Fruit fly (Drosophila melanogaster) whole organism, embryonic: ENCODE measurements around the gene CG42820.

Source experiments
- ATbp ChIP-seq: fragments of 200-800 bp; sonication (Bioruptor generic); optimal IDR thresholded peaks from 2 replicates; lab custom pipeline; 2017; ENCODE audit warnings: missing biosample characterization, mild to moderate bottlenecking, missing genetic modification characterization, missing genetic modification reagents
- Adf1 ChIP-seq: fragments of 200-800 bp; sonication (Bioruptor generic); IDR thresholded peaks from 2 replicates; pipeline ENCODE4 v1.3.6; 2022; ENCODE audit warnings: missing biosample characterization, missing genetic modification characterization
- BEAF-32 ChIP-seq: fragments of 200-800 bp; sonication (Bioruptor generic); optimal IDR thresholded peaks from 3 replicates; lab custom pipeline; 2017; ENCODE audit warnings: missing biosample characterization, missing genetic modification characterization, mild to moderate bottlenecking, moderate library complexity, missing genetic modification reagents
- Blimp-1 ChIP-seq: fragments of 200-800 bp; sonication (Bioruptor generic); optimal IDR thresholded peaks from 3 replicates; lab custom pipeline; 2018; ENCODE audit warnings: missing biosample characterization, missing genetic modification characterization, mild to moderate bottlenecking, moderate library complexity, missing genetic modification reagents
- CG11696 ChIP-seq: fragments of 200-800 bp; sonication (Bioruptor generic); IDR thresholded peaks from 2 replicates; pipeline ENCODE4 v1.3.6; 2022; ENCODE audit warnings: missing biosample characterization, missing genetic modification characterization
- CG12155 ChIP-seq: fragments of 200-800 bp; sonication (Bioruptor generic); optimal IDR thresholded peaks from 3 replicates; lab custom pipeline; 2016; ENCODE audit warnings: missing biosample characterization, missing genetic modification characterization
- CG13424 ChIP-seq: fragments of 200-800 bp; sonication (Bioruptor generic); optimal IDR thresholded peaks from 2 replicates; lab custom pipeline; 2019; ENCODE audit warnings: missing biosample characterization, mild to moderate bottlenecking, missing genetic modification characterization, moderate library complexity
- CG13775 ChIP-seq: fragments of 200-800 bp; sonication (Bioruptor generic); optimal IDR thresholded peaks from 3 replicates; lab custom pipeline; 2017; ENCODE audit warnings: missing biosample characterization, mild to moderate bottlenecking, missing genetic modification characterization
- CG17359 ChIP-seq: fragments of 200-800 bp; sonication (Bioruptor generic); optimal IDR thresholded peaks from 3 replicates; lab custom pipeline; 2018; ENCODE audit warnings: missing biosample characterization, mild to moderate bottlenecking, missing genetic modification characterization, moderate library complexity
- CG18011 ChIP-seq: fragments of 200-800 bp; sonication (Bioruptor generic); optimal IDR thresholded peaks from 2 replicates; lab custom pipeline; 2017; ENCODE audit warnings: missing biosample characterization, missing genetic modification characterization, mild to moderate bottlenecking, moderate library complexity, missing genotype
- CG2202 ChIP-seq: fragments of 200-800 bp; sonication (Bioruptor generic); optimal IDR thresholded peaks from 2 replicates; lab custom pipeline; 2018; ENCODE audit warnings: missing biosample characterization, mild to moderate bottlenecking, missing genetic modification characterization
- CG4617 ChIP-seq: fragments of 200-800 bp; sonication (Bioruptor generic); optimal IDR thresholded peaks from 3 replicates; lab custom pipeline; 2016; ENCODE audit warnings: missing biosample characterization, missing genetic modification characterization, borderline replicate concordance
- CG4707 ChIP-seq: fragments of 200-800 bp; sonication (Bioruptor generic); optimal IDR thresholded peaks from 2 replicates; lab custom pipeline; 2018; ENCODE audit warnings: missing biosample characterization, mild to moderate bottlenecking, missing genetic modification characterization, moderate library complexity
- CG7928 ChIP-seq: fragments of 200-800 bp; sonication (Bioruptor generic); optimal IDR thresholded peaks from 2 replicates; lab custom pipeline; 2017; ENCODE audit warnings: missing biosample characterization, mild to moderate bottlenecking, missing genetic modification characterization
- CG8290 ChIP-seq, 3 experiments: fragments of 200-800 bp; sonication (Bioruptor generic); optimal IDR thresholded peaks; 2 replicates each; lab custom pipeline; 2016 to 2019; ENCODE audit warnings: missing biosample characterization in 3 of 3, missing genetic modification characterization in 3 of 3, mild to moderate bottlenecking in 2 of 3, moderate library complexity in 1 of 3
- CrebB ChIP-seq: fragments of 200-800 bp; sonication (Bioruptor generic); optimal IDR thresholded peaks from 3 replicates; lab custom pipeline; 2018; ENCODE audit warnings: missing biosample characterization, mild to moderate bottlenecking, missing genetic modification characterization
- D19B ChIP-seq: fragments of 200-800 bp; sonication (Bioruptor generic); optimal IDR thresholded peaks from 2 replicates; lab custom pipeline; 2017; ENCODE audit warnings: missing biosample characterization, mild to moderate bottlenecking, missing genetic modification characterization
- Fer2 ChIP-seq: fragments of 200-800 bp; sonication (Bioruptor generic); optimal IDR thresholded peaks from 2 replicates; lab custom pipeline; 2018; ENCODE audit warnings: missing biosample characterization, mild to moderate bottlenecking, missing genetic modification characterization, moderate library complexity
- HLH3B ChIP-seq: fragments of 200-800 bp; sonication (Bioruptor generic); IDR thresholded peaks from 2 replicates; pipeline ENCODE4 v1.3.6; 2022; ENCODE audit warnings: missing biosample characterization, missing genetic modification characterization
- HLH4C ChIP-seq: fragments of 200-800 bp; sonication (Bioruptor generic); IDR thresholded peaks from 3 replicates; pipeline ENCODE4 v1.3.6; 2022; ENCODE audit warnings: missing biosample characterization, missing genetic modification characterization; ENCODE audit not compliant: partially characterized antibody
- HmgD ChIP-seq: fragments of 200-800 bp; sonication (Bioruptor generic); optimal IDR thresholded peaks from 3 replicates; lab custom pipeline; 2016; ENCODE audit warnings: missing biosample characterization, missing genetic modification characterization
- Hmx ChIP-seq: fragments of 200-800 bp; sonication (Bioruptor generic); optimal IDR thresholded peaks from 2 replicates; lab custom pipeline; 2016; ENCODE audit warnings: missing biosample characterization, missing genetic modification characterization
- NC2β ChIP-seq: fragments of 200-800 bp; sonication (Bioruptor generic); optimal IDR thresholded peaks from 2 replicates; lab custom pipeline; 2016; ENCODE audit warnings: missing biosample characterization, missing genetic modification characterization
- Oli ChIP-seq: fragments of 200-800 bp; sonication (Bioruptor generic); optimal IDR thresholded peaks from 2 replicates; lab custom pipeline; 2018; ENCODE audit warnings: missing biosample characterization, mild to moderate bottlenecking, missing genetic modification characterization, moderate library complexity
- Pdp1 ChIP-seq, 2 experiments: fragments of 200-800 bp; sonication (Bioruptor generic); optimal IDR thresholded peaks; 3 replicates each; lab custom pipeline; 2016; ENCODE audit warnings: missing biosample characterization in 2 of 2, missing genetic modification characterization in 2 of 2, mild to moderate bottlenecking in 1 of 2, moderate library complexity in 1 of 2
- Ssrp ChIP-seq: fragments of 200-800 bp; sonication (Bioruptor generic); optimal IDR thresholded peaks from 2 replicates; lab custom pipeline; 2018; ENCODE audit warnings: missing biosample characterization, mild to moderate bottlenecking, missing genetic modification characterization, moderate library complexity
- Xbp1 ChIP-seq: fragments of 200-800 bp; sonication (Bioruptor generic); optimal IDR thresholded peaks from 3 replicates; lab custom pipeline; 2016; ENCODE audit warnings: missing biosample characterization, mild to moderate bottlenecking, missing genetic modification characterization
- ase ChIP-seq: fragments of 200-800 bp; sonication (Bioruptor generic); IDR thresholded peaks from 3 replicates; pipeline ENCODE4 v1.3.6; 2022; ENCODE audit warnings: missing biosample characterization, missing genetic modification characterization
- bbx ChIP-seq: fragments of 200-800 bp; sonication (Bioruptor generic); IDR thresholded peaks from 2 replicates; pipeline ENCODE4 v1.3.6; 2022; ENCODE audit warnings: missing biosample characterization, missing genetic modification characterization; ENCODE audit not compliant: partially characterized antibody
- crp ChIP-seq, 2 experiments: fragments of 200-800 bp; sonication (Bioruptor generic); optimal IDR thresholded peaks; 2 replicates in 1 of 2; 3 replicates in 1 of 2; lab custom pipeline; 2017; ENCODE audit warnings: missing biosample characterization in 2 of 2, missing genetic modification characterization in 2 of 2, mild to moderate bottlenecking in 1 of 2, moderate library complexity in 1 of 2
- cwo ChIP-seq: fragments of 200-800 bp; sonication (Bioruptor generic); optimal IDR thresholded peaks from 3 replicates; lab custom pipeline; 2017; ENCODE audit warnings: missing biosample characterization, missing genetic modification characterization, mild to moderate bottlenecking, moderate library complexity, missing genetic modification reagents
- dimm ChIP-seq: fragments of 200-800 bp; sonication (Bioruptor generic); IDR thresholded peaks from 2 replicates; pipeline ENCODE4 v1.3.6; 2022; ENCODE audit warnings: missing biosample characterization, missing genetic modification characterization
- fd64A ChIP-seq: fragments of 200-800 bp; sonication (Bioruptor generic); optimal IDR thresholded peaks from 3 replicates; lab custom pipeline; 2018; ENCODE audit warnings: missing biosample characterization, mild to moderate bottlenecking, missing genetic modification characterization
- ftz-f1 ChIP-seq: fragments of 200-800 bp; sonication (Bioruptor generic); optimal IDR thresholded peaks from 2 replicates; lab custom pipeline; 2016; ENCODE audit warnings: missing biosample characterization, missing genetic modification characterization
- grn ChIP-seq: fragments of 200-800 bp; sonication (Bioruptor generic); optimal IDR thresholded peaks from 3 replicates; lab custom pipeline; 2017; ENCODE audit warnings: missing biosample characterization, missing genetic modification characterization
- jigr1 ChIP-seq: fragments of 200-800 bp; sonication (Bioruptor generic); IDR thresholded peaks from 3 replicates; pipeline ENCODE4 v1.3.6; 2022; ENCODE audit warnings: missing biosample characterization, missing genetic modification characterization
- maf-S ChIP-seq: fragments of 200-800 bp; sonication (Bioruptor generic); optimal IDR thresholded peaks from 2 replicates; lab custom pipeline; 2016; ENCODE audit warnings: missing biosample characterization, missing genetic modification characterization
- nmo ChIP-seq: fragments of 200-800 bp; sonication (Bioruptor generic); optimal IDR thresholded peaks from 2 replicates; lab custom pipeline; 2018; ENCODE audit warnings: missing biosample characterization, mild to moderate bottlenecking, missing genetic modification characterization, moderate library complexity
- peb ChIP-seq: fragments of 200-800 bp; sonication (Bioruptor generic); IDR thresholded peaks from 2 replicates; pipeline ENCODE4 v1.3.6; 2022; ENCODE audit warnings: missing biosample characterization, missing genetic modification characterization
- sc ChIP-seq, 3 experiments: fragments of >200 bp in 2 of 3; fragments of 200-800 bp in 1 of 3; sonication (Bioruptor generic) in 1 of 3; optimal IDR thresholded peaks; 2 replicates in 2 of 3; 3 replicates in 1 of 3; lab custom pipeline; 2017; ENCODE audit warnings: mild to moderate bottlenecking in 1 of 3, missing biosample characterization in 1 of 3, missing genetic modification characterization in 1 of 3, missing genetic modification reagents in 1 of 3
- slbo ChIP-seq: fragments of 200-800 bp; sonication (Bioruptor generic); IDR thresholded peaks from 2 replicates; pipeline ENCODE4 v1.3.6; 2022; ENCODE audit warnings: missing biosample characterization, missing genetic modification characterization
- so ChIP-seq: fragments of 200-800 bp; sonication (Bioruptor generic); IDR thresholded peaks from 3 replicates; pipeline ENCODE4 v1.3.6; 2022; ENCODE audit warnings: missing biosample characterization, missing genetic modification characterization
- sob ChIP-seq: fragments of 200-800 bp; sonication (Bioruptor generic); IDR thresholded peaks from 2 replicates; pipeline ENCODE4 v1.3.6; 2022; ENCODE audit warnings: missing biosample characterization, missing genetic modification characterization
- tap ChIP-seq: fragments of 200-800 bp; optimal IDR thresholded peaks from 3 replicates; lab custom pipeline; 2019; ENCODE audit warnings: missing biosample characterization, mild to moderate bottlenecking, missing genetic modification characterization, moderate library complexity
- tin ChIP-seq: fragments of 200-800 bp; sonication (Bioruptor generic); optimal IDR thresholded peaks from 3 replicates; lab custom pipeline; 2016; ENCODE audit warnings: missing biosample characterization, missing genetic modification characterization
- tio ChIP-seq: fragments of 200-800 bp; sonication (Bioruptor generic); optimal IDR thresholded peaks from 2 replicates; lab custom pipeline; 2017; ENCODE audit warnings: missing biosample characterization, missing genetic modification characterization, inconsistent platforms
- wek ChIP-seq: fragments of 200-800 bp; sonication (Bioruptor generic); optimal IDR thresholded peaks from 3 replicates; lab custom pipeline; 2018; ENCODE audit warnings: missing biosample characterization, mild to moderate bottlenecking, missing genetic modification characterization, moderate library complexity

Gene CG42820

DNA sequence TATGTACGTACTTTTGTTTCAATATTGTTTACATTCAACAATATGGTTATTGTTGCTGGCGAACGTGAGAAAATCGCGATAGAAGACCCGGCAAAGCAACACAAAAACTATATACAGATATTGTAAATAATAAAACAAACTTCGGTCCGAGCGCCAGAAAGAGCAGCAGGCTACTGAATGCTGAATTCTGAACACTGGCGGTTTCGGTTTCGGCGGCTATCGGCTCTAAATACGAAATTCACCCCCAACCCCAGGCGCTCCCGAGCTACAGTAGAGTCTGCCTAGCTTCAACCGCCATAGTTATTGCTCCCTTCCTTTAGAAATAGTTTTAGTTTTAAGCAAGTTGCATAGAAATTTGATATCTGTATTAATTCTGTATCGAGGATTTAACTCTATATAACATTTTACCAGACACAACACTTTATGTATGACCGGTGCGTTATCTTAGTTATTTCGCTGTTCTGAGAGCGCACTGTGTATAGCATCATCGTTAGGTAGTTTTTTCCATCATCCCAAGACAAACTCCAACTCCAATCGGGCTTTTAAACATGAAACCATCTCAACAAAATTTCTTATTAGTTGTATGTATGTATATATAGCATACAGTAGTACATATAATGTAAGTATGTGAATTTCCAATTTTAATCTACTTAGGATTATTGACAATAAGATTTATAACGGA lies 29.8 kb downstream of the CG42820 start, which contains the start of gene CG7627 (continued):
- TF ChIP-seq fd64A (GFP tag; lab: Kevin White, UChicago): no peak
- peak; percentile 60 for TF ChIP-seq CG13775 (GFP tag; lab: Kevin White, UChicago)
- peak; percentile 65 for TF ChIP-seq HmgD (GFP tag; lab: Kevin White, UChicago)
- 0 out of 2 replicates have a peak, but pooled peaks have one; percentile 34 for TF ChIP-seq CG11696 (GFP tag; lab: Robert Waterston, UW)
- peak; percentile 81 for TF ChIP-seq HLH3B
- TF ChIP-seq D19B (GFP tag; lab: Kevin White, UChicago): peak; percentile 64
- TF ChIP-seq HLH4C (GFP tag; lab: Robert Waterston, UW): no peak
- no peak for TF ChIP-seq ftz-f1 (GFP tag; lab: Kevin White, UChicago)
- peak; percentile 43 for TF ChIP-seq maf-S (GFP tag; lab: Kevin White, UChicago)
- peak; percentile 70; the same call in 1 of the 2 replicates for TF ChIP-seq dimm (GFP tag; lab: Robert Waterston, UW)
- peak; percentile 64 for TF ChIP-seq CrebB (tag; lab: Kevin White, UChicago)
- TF ChIP-seq CG4707: peak; percentile 37
- no peak for TF ChIP-seq CG2202 (tag; lab: Kevin White, UChicago)
- TF ChIP-seq tin (GFP tag; lab: Kevin White, UChicago): peak; percentile 68
- TF ChIP-seq CG12155 (GFP tag; lab: Kevin White, UChicago): peak; percentile 53
- TF ChIP-seq grn (GFP tag; lab: Kevin White, UChicago): peak; percentile 3
- TF ChIP-seq crp (GFP tag; optimal IDR thresholded peaks at IDR 0.05; lab: Kevin White, UChicago): peak in 1 of 2 experiments; percentile 7
- peak; percentile 74 for TF ChIP-seq so
- TF ChIP-seq ase (GFP tag; lab: Robert Waterston, UW): peak; percentile 64; the same call in 2 of the 3 replicates
- TF ChIP-seq cwo (GFP tag; lab: Kevin White, UChicago): peak; percentile 83
- peak; percentile 72 for TF ChIP-seq Xbp1 (GFP tag; lab: Kevin White, UChicago)
- TF ChIP-seq CG13424 (tag; lab: Kevin White, UChicago): peak; percentile 78
- peak; percentile 54 for TF ChIP-seq Oli (tag; lab: Kevin White, UChicago)
- TF ChIP-seq CG17359 (tag; lab: Kevin White, UChicago): peak; percentile 81
- TF ChIP-seq CG18011 (GFP tag; lab: Kevin White, UChicago): peak; percentile 26
- peak; percentile 68 for TF ChIP-seq ATbp (GFP tag; lab: Kevin White, UChicago)
- peak; percentile 48; the same call in 1 of the 2 replicates for TF ChIP-seq bbx (GFP tag; lab: Robert Waterston, UW)
- peak; percentile 58 for TF ChIP-seq Fer2 (tag; lab: Kevin White, UChicago)
- TF ChIP-seq Pdp1 (GFP tag; optimal IDR thresholded peaks at IDR 0.05; lab: Kevin White, UChicago): peak; percentile 35 to 70
- TF ChIP-seq BEAF-32 (GFP tag; lab: Kevin White, UChicago): no peak
- TF ChIP-seq Ssrp (tag; lab: Kevin White, UChicago): peak; percentile 61
- TF ChIP-seq tio (GFP tag; lab: Kevin White, UChicago): peak; percentile 69
- TF ChIP-seq sob: peak; percentile 64
- TF ChIP-seq CG8290 (GFP tag; optimal IDR thresholded peaks at IDR 0.05; lab: Kevin White, UChicago): peak; percentile 22
- TF ChIP-seq CG8290 (tag; optimal IDR thresholded peaks at IDR 0.05; lab: Kevin White, UChicago): peak in 1 of 2 experiments; percentile 71
- TF ChIP-seq sc (optimal IDR thresholded peaks at IDR 0.05; lab: Kevin White, UChicago): no peak
- peak; percentile 6 for TF ChIP-seq sc (GFP tag; optimal IDR thresholded peaks at IDR 0.05; lab: Kevin White, UChicago)
- peak; percentile 87 for TF ChIP-seq slbo (GFP tag; lab: Robert Waterston, UW)
- peak; percentile 66 for TF ChIP-seq Blimp-1
- peak; percentile 40; the same call in 1 of the 3 replicates for TF ChIP-seq jigr1 (GFP tag; lab: Robert Waterston, UW)
- TF ChIP-seq Hmx: peak; percentile 20
- peak; percentile 49 for TF ChIP-seq NC2β
- TF ChIP-seq CG4617 (GFP tag; lab: Kevin White, UChicago): no peak
- TF ChIP-seq CG7928 (GFP tag; lab: Kevin White, UChicago): peak; percentile 49
- peak; percentile 57 for TF ChIP-seq tap (tag; lab: Kevin White, UChicago)
- peak; percentile 67 for TF ChIP-seq nmo (GFP tag; lab: Kevin White, UChicago)
- TF ChIP-seq peb (GFP tag; lab: Robert Waterston, UW): peak; percentile 65
- TF ChIP-seq Adf1: peak; percentile 68
- peak; percentile 30 for TF ChIP-seq wek (GFP tag; lab: Kevin White, UChicago)
